Worm (Caenorhabditis elegans) whole organism, L1 larva: ENCODE data around the gene glb-20.
A peak's percentile ranks its signal among the peaks of the same experiment; 100 is the strongest.

ENCODE experiments used
- C04F5.9 ChIP-seq: sonication (generic microtip); optimal IDR thresholded peaks from 2 replicates; lab custom pipeline; 2016; ENCODE audit warnings: missing genetic modification characterization, missing compliant biosample characterization
- C34B4.2 ChIP-seq: sonication (generic microtip); optimal IDR thresholded peaks from 2 replicates; lab custom pipeline; 2017; ENCODE audit warnings: mild to moderate bottlenecking, missing genetic modification characterization, missing compliant biosample characterization
- F16B12.6 ChIP-seq: fragments of 150-350 bp; optimal IDR thresholded peaks from 2 replicates; lab custom pipeline; 2014; ENCODE audit warnings: missing biosample characterization, missing genetic modification characterization
- ama-1 ChIP-seq: fragments of 150-350 bp; optimal IDR thresholded peaks from 2 replicates; lab custom pipeline; 2014
- ceh-63 ChIP-seq: fragments of 200-800 bp; sonication (Bioruptor generic); optimal IDR thresholded peaks from 2 replicates; lab custom pipeline; 2018; ENCODE audit warnings: mild to moderate bottlenecking, missing genetic modification characterization, missing compliant biosample characterization
- ceh-82 ChIP-seq, 3 experiments: fragments of 150-350 bp in 1 of 3; sonication (generic microtip) in 2 of 3; optimal IDR thresholded peaks; 2 replicates each; lab custom pipeline; 2014 to 2017; ENCODE audit warnings: missing biosample characterization in 3 of 3, missing genetic modification characterization in 3 of 3
- dpl-1 ChIP-seq, 3 experiments: fragments of 150-350 bp in 2 of 3; sonication (generic microtip) in 1 of 3; optimal IDR thresholded peaks; 2 replicates each; lab custom pipeline; 2014 to 2017; ENCODE audit warnings: missing biosample characterization in 3 of 3, missing genetic modification characterization in 3 of 3, missing genetic modification reagents in 3 of 3
- efl-3 ChIP-seq: fragments of 200-800 bp; sonication (Bioruptor generic); optimal IDR thresholded peaks from 2 replicates; lab custom pipeline; 2018; ENCODE audit warnings: mild to moderate bottlenecking, missing genetic modification characterization, missing compliant biosample characterization
- egl-13 ChIP-seq: sonication (generic microtip); optimal IDR thresholded peaks from 2 replicates; lab custom pipeline; 2016; ENCODE audit warnings: missing genotype, missing genetic modification reagents, missing genetic modification characterization, missing compliant biosample characterization
- elt-3 ChIP-seq, 6 experiments: fragments of 150-350 bp in 1 of 6; sonication (generic microtip); optimal IDR thresholded peaks; 2 replicates each; lab custom pipeline; 2017 to 2018; ENCODE audit warnings: missing biosample characterization in 6 of 6, missing genetic modification characterization in 6 of 6, inconsistent platforms in 1 of 6
- ets-5 ChIP-seq: fragments of 200-800 bp; sonication (Bioruptor generic); IDR thresholded peaks from 2 replicates; pipeline ENCODE4 v1.3.6; 2022; ENCODE audit warnings: missing genetic modification characterization, missing compliant biosample characterization
- fkh-10 ChIP-seq: sonication (generic microtip); optimal IDR thresholded peaks from 2 replicates; lab custom pipeline; 2017; ENCODE audit warnings: missing biosample characterization, missing genetic modification reagents, missing genetic modification characterization
- fkh-4 ChIP-seq: sonication (generic microtip); optimal IDR thresholded peaks from 2 replicates; lab custom pipeline; 2016; ENCODE audit warnings: missing compliant biosample characterization, missing genetic modification characterization, borderline replicate concordance
- fkh-8 ChIP-seq: sonication (generic microtip); optimal IDR thresholded peaks from 2 replicates; lab custom pipeline; 2016; ENCODE audit warnings: mild to moderate bottlenecking, missing genetic modification characterization, missing compliant biosample characterization
- fos-1 ChIP-seq: fragments of 150-350 bp; optimal IDR thresholded peaks from 2 replicates; lab custom pipeline; 2014; ENCODE audit warnings: missing biosample characterization, missing genetic modification characterization
- grh-1 ChIP-seq: fragments of 200-800 bp; sonication (Bioruptor generic); IDR thresholded peaks from 2 replicates; pipeline ENCODE4 v1.3.6; 2022; ENCODE audit warnings: missing genetic modification reagents, missing genetic modification characterization, missing compliant biosample characterization
- lin-13 ChIP-seq: fragments of 150-350 bp; optimal IDR thresholded peaks from 2 replicates; lab custom pipeline; 2014; ENCODE audit warnings: missing biosample characterization, missing genetic modification reagents, missing genetic modification characterization
- lir-3 ChIP-seq: sonication (generic microtip); optimal IDR thresholded peaks from 2 replicates; lab custom pipeline; 2016; ENCODE audit warnings: mild to moderate bottlenecking, missing genetic modification characterization, moderate library complexity, missing compliant biosample characterization; ENCODE audit not compliant: poor library complexity
- lsy-2 ChIP-seq, 2 experiments: fragments of 150-350 bp; optimal IDR thresholded peaks; 2 replicates each; lab custom pipeline; 2014; ENCODE audit warnings: missing biosample characterization in 2 of 2, missing genetic modification characterization in 2 of 2
- mdl-1 ChIP-seq, 2 experiments: fragments of 150-350 bp; optimal IDR thresholded peaks; 2 replicates each; lab custom pipeline; 2014 to 2017; ENCODE audit warnings: missing biosample characterization in 2 of 2, missing genetic modification characterization in 2 of 2, inconsistent platforms in 1 of 2
- mep-1 ChIP-seq: fragments of 150-350 bp; optimal IDR thresholded peaks from 2 replicates; lab custom pipeline; 2014; ENCODE audit warnings: missing biosample characterization, missing genetic modification characterization
- nhr-11 ChIP-seq: fragments of 150-350 bp; optimal IDR thresholded peaks from 2 replicates; lab custom pipeline; 2014; ENCODE audit warnings: missing biosample characterization, missing genetic modification characterization
- nhr-20 ChIP-seq: sonication (generic microtip); optimal IDR thresholded peaks from 2 replicates; lab custom pipeline; 2016; ENCODE audit warnings: mild to moderate bottlenecking, missing genetic modification characterization, missing compliant biosample characterization
- nhr-28 ChIP-seq: fragments of 150-350 bp; optimal IDR thresholded peaks from 2 replicates; lab custom pipeline; 2014; ENCODE audit warnings: missing biosample characterization, missing genetic modification characterization
- nhr-47 ChIP-seq: sonication (generic microtip); optimal IDR thresholded peaks from 2 replicates; lab custom pipeline; 2016; ENCODE audit warnings: mild to moderate bottlenecking, missing genetic modification characterization, moderate library complexity, missing compliant biosample characterization
- nhr-71 ChIP-seq: sonication (generic microtip); optimal IDR thresholded peaks from 2 replicates; lab custom pipeline; 2016; ENCODE audit warnings: mild to moderate bottlenecking, missing genetic modification characterization, moderate library complexity, missing compliant biosample characterization
- nhr-84 ChIP-seq: sonication (generic microtip); optimal IDR thresholded peaks from 2 replicates; lab custom pipeline; 2017; ENCODE audit warnings: missing biosample characterization, missing genetic modification characterization
- nhr-85 ChIP-seq: sonication (generic microtip); peaks from one replicate; lab custom pipeline; 2016; ENCODE audit warnings: missing genetic modification characterization, inconsistent platforms, missing compliant biosample characterization
- pag-3 ChIP-seq: sonication (generic microtip); optimal IDR thresholded peaks from 2 replicates; lab custom pipeline; 2017; ENCODE audit warnings: missing genetic modification characterization, mild to moderate bottlenecking, missing compliant biosample characterization, antibody characterized with exemption, borderline replicate concordance; ENCODE audit not compliant: insufficient read depth
- pax-3 ChIP-seq: fragments of 200-800 bp; sonication (Bioruptor generic); optimal IDR thresholded peaks from 2 replicates; lab custom pipeline; 2018; ENCODE audit warnings: mild to moderate bottlenecking, missing genetic modification characterization, moderate library complexity, missing compliant biosample characterization
- rnt-1 ChIP-seq: sonication (generic microtip); optimal IDR thresholded peaks from 2 replicates; lab custom pipeline; 2016; ENCODE audit warnings: mild to moderate bottlenecking, missing genetic modification characterization, moderate library complexity, missing compliant biosample characterization
- skn-1 ChIP-seq: fragments of 150-350 bp; optimal IDR thresholded peaks from 2 replicates; lab custom pipeline; 2014; ENCODE audit warnings: missing biosample characterization, missing genetic modification characterization
- sox-4 ChIP-seq: sonication (generic microtip); optimal IDR thresholded peaks from 2 replicates; lab custom pipeline; 2016; ENCODE audit warnings: missing genetic modification characterization, missing compliant biosample characterization
- sptf-1 ChIP-seq: fragments of 150-350 bp; optimal IDR thresholded peaks from 2 replicates; lab custom pipeline; 2014; ENCODE audit warnings: missing biosample characterization, missing genetic modification characterization
- sup-37 ChIP-seq: fragments of 200-800 bp; sonication (Bioruptor generic); optimal IDR thresholded peaks from 2 replicates; lab custom pipeline; 2018; ENCODE audit warnings: mild to moderate bottlenecking, missing genetic modification characterization, missing compliant biosample characterization
- swsn-7 ChIP-seq: sonication (generic microtip); optimal IDR thresholded peaks from 2 replicates; lab custom pipeline; 2016; ENCODE audit warnings: missing genetic modification characterization, missing compliant biosample characterization
- tbx-2 ChIP-seq: sonication (generic microtip); optimal IDR thresholded peaks from 2 replicates; lab custom pipeline; 2016; ENCODE audit warnings: missing genetic modification characterization, missing compliant biosample characterization
- unc-130 ChIP-seq: fragments of 150-350 bp; optimal IDR thresholded peaks from 2 replicates; lab custom pipeline; 2017; ENCODE audit warnings: missing biosample characterization, missing genetic modification characterization, inconsistent platforms
- unc-30 ChIP-seq: sonication (generic microtip); optimal IDR thresholded peaks from 2 replicates; lab custom pipeline; 2017; ENCODE audit warnings: missing biosample characterization, missing genetic modification characterization
- unc-98 ChIP-seq: fragments of 200-800 bp; sonication (Bioruptor generic); IDR thresholded peaks from 2 replicates; pipeline ENCODE4 v1.3.6; 2022; ENCODE audit warnings: missing genetic modification characterization, missing compliant biosample characterization
- vab-15 ChIP-seq: sonication (generic microtip); optimal IDR thresholded peaks from 2 replicates; lab custom pipeline; 2017; ENCODE audit warnings: missing genotype, mild to moderate bottlenecking, missing genetic modification characterization, missing compliant biosample characterization
- xbp-1 ChIP-seq: sonication (generic microtip); optimal IDR thresholded peaks from 2 replicates; lab custom pipeline; 2016; ENCODE audit warnings: missing genetic modification characterization, missing compliant biosample characterization
- zip-4 ChIP-seq: fragments of 200-800 bp; sonication (Bioruptor generic); optimal IDR thresholded peaks from 2 replicates; lab custom pipeline; 2018; ENCODE audit warnings: mild to moderate bottlenecking, missing genetic modification characterization, moderate library complexity, missing compliant biosample characterization

glb-20 gene

DNA sequence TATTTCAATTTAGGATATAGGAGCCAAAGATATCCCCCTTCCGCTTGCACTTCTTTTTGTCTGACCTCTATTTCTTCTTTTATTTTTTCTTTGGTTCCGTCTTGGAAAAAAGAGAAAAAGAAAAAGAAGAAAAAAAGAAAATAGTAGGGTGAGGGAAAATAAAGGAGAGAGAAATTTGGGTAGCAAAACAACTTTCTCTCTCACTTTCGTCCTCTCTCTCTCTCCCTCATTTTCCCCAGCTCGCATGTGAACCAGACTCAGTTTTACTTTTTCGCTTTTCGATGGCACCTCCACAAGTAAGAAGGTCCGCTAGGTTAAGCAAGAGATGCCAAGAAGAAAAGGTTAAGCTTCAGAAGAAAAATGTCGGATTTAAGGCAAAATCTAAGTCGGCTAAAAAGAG is 13.2 kb downstream of the glb-20 start (continued):
- TF ChIP-seq nhr-47 (tag; lab: Kevin White, UChicago), result peak; percentile 12
- TF ChIP-seq unc-130 (tag; lab: Kevin White, UChicago), result no peak
- peak in 1 of 2 experiments; percentile 55 for TF ChIP-seq lsy-2 (tag; optimal IDR thresholded peaks at IDR 0.05; lab: Kevin White, UChicago)
- TF ChIP-seq tbx-2, result peak; percentile 7
- TF ChIP-seq C34B4.2 (tag; lab: Kevin White, UChicago), result no peak
- TF ChIP-seq sptf-1, result no peak
- TF ChIP-seq grh-1, result no peak
- peak; percentile 26 for TF ChIP-seq pag-3 (tag; lab: Kevin White, UChicago)
- no peak for TF ChIP-seq dpl-1 (GFP tag; optimal IDR thresholded peaks at IDR 0.05; lab: Kevin White, UChicago)
- TF ChIP-seq nhr-84 (tag; lab: Kevin White, UChicago), result no peak
- no peak for TF ChIP-seq F16B12.6 (tag; lab: Kevin White, UChicago)
- TF ChIP-seq egl-13, result no peak
- TF ChIP-seq mdl-1 (tag; optimal IDR thresholded peaks at IDR 0.05; lab: Kevin White, UChicago), result peak in 1 of 2 experiments; percentile 21
- no peak for TF ChIP-seq ets-5 (GFP tag; lab: Robert Waterston, UW)
- no peak for TF ChIP-seq lin-13 (GFP tag; lab: Kevin White, UChicago)
- TF ChIP-seq nhr-11 (tag; lab: Kevin White, UChicago), result no peak
- TF ChIP-seq fos-1 (tag; lab: Kevin White, UChicago), result no peak
- peak in 1 of 3 experiments; percentile 15 for TF ChIP-seq ceh-82 (tag; optimal IDR thresholded peaks at IDR 0.05; lab: Kevin White, UChicago)
- no peak for TF ChIP-seq swsn-7 (tag; lab: Kevin White, UChicago)
- no peak for TF ChIP-seq nhr-28 (tag; lab: Kevin White, UChicago)
- no peak for TF ChIP-seq rnt-1 (tag; lab: Kevin White, UChicago)
- TF ChIP-seq ceh-63 (GFP tag; lab: Kevin White, UChicago), result no peak
- TF ChIP-seq unc-30 (tag; lab: Kevin White, UChicago), result no peak
- TF ChIP-seq nhr-71, result peak; percentile 25
- TF ChIP-seq unc-98 (GFP tag; lab: Robert Waterston, UW), result no peak
- TF ChIP-seq C04F5.9 (tag; lab: Kevin White, UChicago), result no peak
- no peak for TF ChIP-seq sup-37
- TF ChIP-seq mep-1 (tag; lab: Kevin White, UChicago), result peak; percentile 59
- TF ChIP-seq fkh-10 (GFP tag; lab: Kevin White, UChicago), result no peak
- no peak for TF ChIP-seq xbp-1
- TF ChIP-seq fkh-4, result no peak
- no peak for TF ChIP-seq zip-4 (GFP tag; lab: Kevin White, UChicago)
- TF ChIP-seq fkh-8, result no peak
- no peak for TF ChIP-seq pax-3
- no peak for TF ChIP-seq efl-3 (GFP tag; lab: Kevin White, UChicago)
- TF ChIP-seq vab-15, result no peak
- TF ChIP-seq skn-1 (tag; lab: Kevin White, UChicago), result no peak
- TF ChIP-seq lir-3, result no peak
- no peak for TF ChIP-seq nhr-20 (tag; lab: Kevin White, UChicago)
- TF ChIP-seq elt-3 (tag; optimal IDR thresholded peaks at IDR 0.05; lab: Kevin White, UChicago), result peak in 1 of 6 experiments; percentile 15

ce11 chrX:13542236-13542635 is 13.7 kb downstream of the glb-20 start, which contains the start of gene cah-4:
cah-4 (plus strand) TSS chrX:13542574.
- TF ChIP-seq ama-1 (peak; percentile 35), ceh-82 (tag; optimal IDR thresholded peaks at IDR 0.05; lab: Kevin White, UChicago) (no peak), sox-4 (tag; lab: Kevin White, UChicago) (no peak), elt-3 (tag; optimal IDR thresholded peaks at IDR 0.05; lab: Kevin White, UChicago) (no peak), nhr-85 (tag; lab: Kevin White, UChicago) (peak; percentile 63)
